Fruit fly (Drosophila melanogaster): ENCODE results near the gene scny.
A peak's percentile ranks its signal among the peaks of the same experiment; 100 is the strongest.

Gene scny

DNA sequence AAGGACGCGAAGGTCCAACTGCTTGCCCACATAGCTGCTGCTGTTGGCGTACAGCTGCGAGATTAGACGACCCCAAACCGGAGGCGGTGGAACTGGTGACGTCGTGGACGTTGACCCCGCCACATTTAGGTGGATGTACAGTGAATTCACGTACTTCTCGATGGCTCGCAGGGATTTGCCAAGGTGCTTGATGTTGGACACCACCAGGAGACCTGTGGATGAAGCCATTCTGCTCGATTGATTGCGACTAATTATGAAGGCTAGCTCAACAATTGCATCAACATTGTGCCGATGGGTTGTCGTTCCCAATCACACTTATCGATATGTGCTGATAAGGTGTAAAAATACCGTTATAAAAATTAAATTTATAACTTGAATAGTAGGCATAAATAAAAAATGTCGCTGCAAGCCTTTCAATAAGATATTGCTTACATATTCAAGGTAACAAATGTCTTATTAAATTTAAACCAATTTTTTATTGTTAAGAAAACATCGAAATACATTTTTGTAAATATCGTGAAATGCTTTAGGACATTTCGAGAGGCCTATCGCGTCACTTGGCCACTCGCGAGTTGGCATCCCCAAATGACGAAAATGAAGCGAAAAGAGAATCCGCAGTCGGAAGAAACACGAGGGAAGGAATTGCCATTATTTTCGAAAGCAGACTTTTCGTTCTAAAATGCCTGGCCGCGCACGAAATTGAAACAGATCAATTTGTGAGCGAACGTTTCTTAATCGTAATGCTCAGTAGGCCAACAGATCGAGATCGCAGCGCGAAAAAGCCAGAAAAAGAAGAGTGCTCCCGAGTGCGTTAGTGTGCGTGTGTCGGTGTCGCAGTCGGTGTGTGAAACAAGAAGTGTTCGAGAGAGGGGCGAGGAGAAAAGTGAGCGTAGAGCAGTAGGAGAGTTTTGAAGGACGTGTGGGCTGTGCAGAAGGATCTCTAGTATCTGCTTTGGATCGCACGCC lies at the start of gene scny, which contains the start of gene Ppat-Dpck:
scny (plus strand) TSS at position 471 of the 966 bp plus-strand sequence.
Ppat-Dpck (minus strand) TSS at position 263 of the 966 bp plus-strand sequence.
- TF ChIP-seq h (optimal IDR thresholded peaks at IDR 0.05) (no peak), Sin3A (optimal IDR thresholded peaks at IDR 0.05) (no peak), psq (optimal IDR thresholded peaks at IDR 0.05) (peak; percentile 65)

DNA sequence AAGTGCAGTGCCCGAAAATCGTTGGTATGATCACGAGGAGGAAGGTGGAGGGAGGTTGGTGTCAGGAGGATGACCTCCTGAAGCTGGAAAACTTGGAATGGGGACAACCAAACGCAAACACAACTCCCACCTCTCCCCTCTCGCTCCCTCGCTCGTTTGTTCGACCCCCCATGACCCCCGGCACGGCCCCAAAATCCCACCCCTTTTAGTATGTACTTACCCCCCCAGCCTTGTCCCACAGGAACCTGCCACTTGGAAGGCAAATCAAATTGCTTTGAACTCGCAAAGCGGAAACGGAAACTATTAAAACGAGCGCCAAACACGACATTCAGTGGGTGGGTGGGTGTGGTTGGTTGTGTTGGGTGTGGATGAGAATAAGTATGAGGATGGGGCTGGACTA lies 37.2 kb upstream of the scny start:
- no peak for TF ChIP-seq insv (optimal IDR thresholded peaks at IDR 0.05)
- no peak for TF ChIP-seq ttk (optimal IDR thresholded peaks at IDR 0.05)
- no peak for TF ChIP-seq psq (optimal IDR thresholded peaks at IDR 0.05)
- TF ChIP-seq Sin3A (optimal IDR thresholded peaks at IDR 0.05) = no peak
- TF ChIP-seq h (optimal IDR thresholded peaks at IDR 0.05) = no peak
- no peak for TF ChIP-seq Myc (optimal IDR thresholded peaks at IDR 0.05)

DNA sequence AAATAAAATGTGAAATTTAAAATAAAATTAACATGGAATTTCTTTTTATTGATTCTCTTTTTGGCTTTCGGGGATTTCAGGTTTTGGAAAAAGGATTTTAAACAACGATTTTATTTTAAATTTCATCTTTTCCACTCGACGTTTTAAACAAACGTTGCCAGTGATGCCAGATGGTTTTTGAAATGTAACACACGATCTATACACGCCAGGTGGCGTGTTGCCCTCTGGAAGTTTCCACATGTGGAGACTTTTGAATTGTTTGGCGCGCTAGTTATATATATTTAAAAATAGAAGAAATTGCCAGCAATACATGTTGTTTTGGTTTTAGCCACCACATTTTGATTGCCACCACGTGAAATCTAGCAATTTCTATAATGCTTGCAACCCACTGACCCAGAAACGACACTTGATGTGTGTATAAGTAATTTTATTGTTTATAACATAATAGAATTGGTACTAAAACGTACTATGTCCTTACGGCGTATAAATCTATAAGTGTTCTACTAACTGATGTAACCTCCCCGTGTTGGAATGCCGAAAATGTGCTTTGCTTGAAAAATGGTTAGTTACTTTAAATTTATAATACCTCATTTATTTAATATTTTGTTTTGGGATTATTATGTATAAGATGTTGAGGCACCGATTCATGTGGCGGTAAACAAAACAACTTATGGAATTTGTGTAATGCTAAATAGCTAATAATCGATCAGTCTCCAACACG lies 19.0 kb upstream of the scny start:
- no peak for TF ChIP-seq psq (optimal IDR thresholded peaks at IDR 0.05)

DNA sequence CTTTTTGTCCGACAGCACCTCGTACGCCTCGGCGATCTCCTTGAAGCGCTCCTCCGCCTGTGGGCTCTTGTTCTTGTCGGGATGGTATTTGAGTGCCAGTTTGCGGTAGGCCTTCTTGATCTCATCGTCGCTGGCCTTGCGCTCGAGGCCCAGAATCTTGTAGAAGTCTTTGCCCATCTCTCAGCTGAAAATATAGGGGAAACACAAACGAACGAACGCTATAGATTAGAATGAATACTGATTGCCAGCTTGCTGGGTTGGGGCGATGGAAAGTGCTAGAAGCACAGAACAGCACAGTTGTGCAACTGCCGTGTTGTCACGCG lies 17.4 kb upstream of the scny start:
- TF ChIP-seq ttk (optimal IDR thresholded peaks at IDR 0.05) (no peak), Sin3A (optimal IDR thresholded peaks at IDR 0.05) (no peak), psq (optimal IDR thresholded peaks at IDR 0.05) (no peak), Myc (optimal IDR thresholded peaks at IDR 0.05) (no peak), insv (optimal IDR thresholded peaks at IDR 0.05) (no peak), h (optimal IDR thresholded peaks at IDR 0.05) (no peak)

DNA sequence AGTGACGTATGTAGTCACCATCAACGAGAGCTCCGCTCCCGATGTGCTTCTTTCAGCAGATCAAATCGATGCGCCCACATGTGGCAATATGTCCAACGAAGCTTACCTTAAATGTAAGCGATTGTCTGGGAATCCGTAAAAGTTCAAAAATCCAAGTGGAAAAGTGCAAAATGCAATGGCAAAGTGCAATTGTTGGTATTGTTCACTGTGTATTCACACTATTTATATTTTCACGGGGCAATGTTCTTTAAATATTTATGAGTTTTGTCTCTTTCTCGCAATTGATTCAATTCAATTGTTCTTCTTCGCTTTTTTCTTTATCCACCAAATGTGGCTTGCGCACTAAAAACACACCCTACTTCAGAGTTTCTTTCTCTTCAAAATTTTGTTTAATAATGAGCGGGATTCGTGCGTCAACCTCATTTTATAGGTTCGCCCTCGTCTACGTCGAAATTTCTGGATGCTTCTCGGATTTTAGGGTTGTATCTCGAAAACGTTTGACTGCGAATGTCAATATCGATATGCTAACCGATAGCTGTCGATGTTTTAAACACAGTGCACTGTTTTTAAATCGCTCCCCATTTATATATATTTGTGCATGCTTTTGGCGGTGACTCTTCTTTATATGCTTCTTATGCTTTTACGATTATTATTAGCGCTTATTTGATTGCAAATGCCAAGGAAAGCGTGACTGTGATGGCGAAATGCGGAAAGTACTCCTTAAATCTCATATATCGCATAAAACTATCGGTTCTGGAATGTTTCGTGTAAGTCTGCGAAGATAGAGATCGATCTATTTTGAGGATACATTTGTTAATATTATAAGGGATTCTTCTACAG lies 16.8 kb upstream of the scny start, which contains the start of gene DnaJ-1:
DnaJ-1 (minus strand) TSS at position 450 of the 840 bp plus-strand sequence.
- TF ChIP-seq h (optimal IDR thresholded peaks at IDR 0.05) (no peak), Myc (optimal IDR thresholded peaks at IDR 0.05) (no peak), psq (optimal IDR thresholded peaks at IDR 0.05) (no peak), ttk (optimal IDR thresholded peaks at IDR 0.05) (no peak), Sin3A (optimal IDR thresholded peaks at IDR 0.05) (no peak), insv (optimal IDR thresholded peaks at IDR 0.05) (no peak)

DNA sequence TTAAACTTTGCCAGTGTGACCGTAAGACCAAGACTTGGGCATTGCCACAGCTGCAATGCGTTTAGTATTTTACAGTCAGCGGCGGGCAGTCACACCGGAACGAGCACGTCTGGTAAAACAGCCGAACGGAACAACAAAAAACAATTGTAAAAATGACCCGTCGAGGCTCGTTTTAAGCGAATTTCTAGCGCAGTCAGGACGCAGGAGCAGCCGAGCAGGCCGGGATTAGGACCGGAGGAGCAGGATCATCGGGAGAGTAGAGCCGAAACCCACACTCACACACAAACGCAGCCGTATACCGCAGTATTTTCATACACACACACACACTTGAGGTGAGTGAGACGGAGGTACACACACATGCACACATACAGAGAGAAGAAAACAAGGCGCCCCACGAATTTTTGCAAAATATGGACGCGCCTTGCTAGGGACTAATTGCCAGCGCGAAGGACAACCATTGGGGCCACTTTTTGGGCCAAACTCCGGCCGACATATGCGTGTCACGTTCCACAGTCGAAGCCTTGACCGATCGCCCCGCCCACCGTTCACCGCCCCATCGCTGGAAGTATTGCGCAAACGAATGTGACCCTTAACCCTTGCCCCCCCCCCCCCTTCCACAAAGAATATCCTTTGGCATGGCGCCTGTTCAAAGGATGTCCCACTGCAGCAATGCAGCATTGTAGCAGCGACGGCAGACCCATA lies 15.7 kb upstream of the scny start, which contains the start of gene Usp47:
Usp47 (plus strand) TSS at position 71 of the 702 bp plus-strand sequence.
- TF ChIP-seq ttk (optimal IDR thresholded peaks at IDR 0.05) (no peak), h (optimal IDR thresholded peaks at IDR 0.05) (no peak), Sin3A (optimal IDR thresholded peaks at IDR 0.05) (no peak), Myc (optimal IDR thresholded peaks at IDR 0.05) (no peak)

DNA sequence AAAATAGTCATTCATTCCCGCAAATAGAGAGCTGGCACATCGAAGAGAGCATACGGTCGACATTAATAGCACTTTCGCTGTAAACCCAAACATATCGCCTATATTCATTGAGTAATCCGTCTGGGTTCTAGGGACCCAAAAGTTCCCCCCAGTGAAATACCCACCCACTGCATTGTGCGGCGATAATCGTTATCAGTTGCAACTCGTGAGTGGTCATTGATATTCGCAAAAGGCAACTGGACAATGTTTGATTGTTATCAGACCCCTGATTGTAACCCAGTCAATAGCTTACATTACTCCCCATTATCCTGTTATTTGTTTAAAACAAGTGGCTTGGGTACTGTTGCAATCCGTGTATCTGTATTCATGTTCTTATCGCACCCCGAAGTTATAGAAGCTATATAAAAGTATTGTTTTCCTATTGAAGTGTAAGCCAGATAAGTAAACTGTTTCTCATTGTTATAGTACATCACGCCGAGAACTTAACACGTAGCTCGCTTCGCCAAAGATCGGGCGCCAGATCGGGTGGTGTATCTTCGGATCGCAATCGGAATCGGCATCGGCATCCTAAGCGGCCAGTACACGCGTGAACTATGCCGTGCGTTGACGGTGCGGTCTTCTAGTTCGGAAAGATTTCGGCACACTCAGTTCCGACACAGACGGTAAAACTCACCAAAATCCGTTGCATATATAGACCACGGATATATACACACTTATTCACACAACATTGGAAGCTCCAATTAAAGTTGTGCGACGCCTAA lies 15.0 kb upstream of the scny start:
- no peak for TF ChIP-seq ttk (optimal IDR thresholded peaks at IDR 0.05)
- TF ChIP-seq Myc (optimal IDR thresholded peaks at IDR 0.05) = no peak
- TF ChIP-seq Sin3A (optimal IDR thresholded peaks at IDR 0.05) = no peak
- TF ChIP-seq psq (optimal IDR thresholded peaks at IDR 0.05) = no peak
- TF ChIP-seq insv (optimal IDR thresholded peaks at IDR 0.05) = no peak
- TF ChIP-seq h (optimal IDR thresholded peaks at IDR 0.05) = no peak

DNA sequence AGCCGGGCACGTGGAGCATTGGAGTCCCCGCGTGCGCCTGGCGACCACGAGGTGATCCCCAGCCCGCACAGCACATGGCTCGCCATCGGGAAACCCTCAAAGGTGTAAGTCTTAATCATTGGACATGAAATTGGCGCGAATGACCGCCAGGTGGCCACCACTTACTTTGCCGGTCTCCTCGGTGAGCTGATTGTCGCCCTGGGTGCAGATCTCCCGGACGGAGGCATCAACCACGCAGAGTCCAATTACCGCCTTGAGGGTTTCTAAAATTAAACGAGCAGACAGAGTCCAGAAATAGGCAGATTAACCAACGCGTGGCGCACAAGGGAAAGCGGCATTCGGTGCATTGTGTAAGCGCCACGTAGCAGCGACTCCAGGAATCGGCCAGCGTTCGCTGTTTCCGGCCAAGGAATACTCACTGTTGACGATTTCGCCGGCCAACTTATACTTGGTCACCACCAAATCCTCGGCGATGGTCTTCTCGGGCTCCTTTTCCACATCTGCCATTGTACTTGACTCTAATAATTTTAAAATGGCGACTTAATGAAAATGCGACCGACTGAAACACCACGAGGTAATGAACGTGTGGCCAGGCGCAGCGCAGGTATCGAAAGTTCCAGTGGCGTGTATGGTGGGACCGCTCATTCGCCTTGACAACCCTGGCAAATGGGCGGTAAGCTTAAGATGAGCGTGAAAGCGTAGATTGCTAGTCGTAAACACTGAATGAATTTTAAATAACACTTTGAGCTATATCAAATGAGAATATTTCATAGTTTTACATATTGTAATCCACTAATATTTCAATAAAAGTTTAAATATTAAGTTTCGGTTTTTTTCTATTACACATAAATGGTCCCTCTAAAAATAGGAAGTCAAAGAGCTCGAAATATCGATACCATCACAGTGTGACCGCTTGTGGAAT lies 3.6 kb upstream of the scny start, which contains the start of gene CG10576:
CG10576 (minus strand) TSS at position 781 of the 922 bp plus-strand sequence.
- TF ChIP-seq h (optimal IDR thresholded peaks at IDR 0.05) (no peak), insv (optimal IDR thresholded peaks at IDR 0.05) (no peak), Sin3A (optimal IDR thresholded peaks at IDR 0.05) (no peak), psq (optimal IDR thresholded peaks at IDR 0.05) (no peak), ttk (optimal IDR thresholded peaks at IDR 0.05) (no peak), Myc (optimal IDR thresholded peaks at IDR 0.05) (no peak)

DNA sequence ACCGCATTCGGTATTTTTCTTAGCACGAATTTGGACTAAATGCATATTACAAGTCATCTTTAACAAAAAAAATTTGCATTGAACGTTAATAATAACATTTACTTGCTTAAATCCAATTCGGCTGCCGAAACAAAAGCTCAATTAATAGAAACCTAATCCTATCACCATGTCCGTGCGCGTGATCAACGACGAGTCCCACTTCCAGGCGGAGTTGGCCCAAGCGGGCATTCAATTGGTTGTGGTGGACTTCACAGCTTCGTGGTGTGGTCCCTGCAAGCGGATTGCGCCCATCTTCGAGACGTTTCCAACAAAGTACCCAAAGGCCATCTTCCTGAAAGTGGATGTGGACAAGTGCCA lies 3.0 kb upstream of the scny start, which contains the start of gene Txl:
Txl (plus strand) TSS at position 3 of the 357 bp plus-strand sequence.
- no peak for TF ChIP-seq Sin3A (optimal IDR thresholded peaks at IDR 0.05)
- TF ChIP-seq psq (optimal IDR thresholded peaks at IDR 0.05) = no peak
- no peak for TF ChIP-seq insv (optimal IDR thresholded peaks at IDR 0.05)
- no peak for TF ChIP-seq ttk (optimal IDR thresholded peaks at IDR 0.05)
- TF ChIP-seq Myc (optimal IDR thresholded peaks at IDR 0.05) = no peak
- TF ChIP-seq h (optimal IDR thresholded peaks at IDR 0.05) = no peak

Data from Kc167 (cell line).